Worm (Caenorhabditis elegans) whole organism, L4 larva: ENCODE measurements around the gene Y69E1A.4.

ENCODE experiments used
- F26F4.8 ChIP-seq: fragments of 200-800 bp; sonication (Bioruptor generic); conservative IDR thresholded peaks from 2 replicates; pipeline ENCODE4 v1.3.6; 2022; ENCODE audit warnings: missing genetic modification characterization, missing compliant biosample characterization
- F44E2.7 ChIP-seq: fragments of 200-800 bp; sonication (Bioruptor generic); IDR thresholded peaks from 2 replicates; pipeline ENCODE4 v2.1.2; 2022; ENCODE audit warnings: missing genetic modification characterization, missing compliant biosample characterization
- R02D3.7 ChIP-seq: fragments of 150-350 bp; sonication (generic microtip); optimal IDR thresholded peaks from 3 replicates; lab custom pipeline; 2014; ENCODE audit warnings: missing biosample characterization, missing genetic modification characterization
- Y48G9A.11 ChIP-seq: fragments of 200-800 bp; sonication (Bioruptor generic); IDR thresholded peaks from 2 replicates; pipeline ENCODE4 v1.3.6; 2022; ENCODE audit warnings: missing genetic modification reagents, missing genetic modification characterization, missing compliant biosample characterization
- ZK337.2 ChIP-seq: fragments of 200-800 bp; sonication (Bioruptor generic); IDR thresholded peaks from 2 replicates; pipeline ENCODE4 v1.3.6; 2022; ENCODE audit warnings: missing genetic modification reagents, missing genetic modification characterization, missing compliant biosample characterization
- ZK546.5 ChIP-seq, 2 experiments: sonication (generic microtip); optimal IDR thresholded peaks; 2 replicates each; lab custom pipeline; 2017; ENCODE audit warnings: missing biosample characterization in 2 of 2, missing genetic modification characterization in 2 of 2
- aha-1 ChIP-seq: fragments of 150-350 bp; peaks from one replicate; lab custom pipeline; 2014; ENCODE audit warnings: missing biosample characterization, missing genetic modification characterization
- attf-4 ChIP-seq: sonication (generic microtip); optimal IDR thresholded peaks from 3 replicates; lab custom pipeline; 2017; ENCODE audit warnings: missing biosample characterization, missing genetic modification characterization
- ceh-32 ChIP-seq: sonication (generic microtip); optimal IDR thresholded peaks from 2 replicates; lab custom pipeline; 2016; ENCODE audit warnings: mild to moderate bottlenecking, missing genetic modification characterization, missing compliant biosample characterization; ENCODE audit not compliant: poor library complexity
- ces-1 ChIP-seq: fragments of 150-350 bp; sonication (generic microtip); optimal IDR thresholded peaks from 4 replicates; lab custom pipeline; 2014; ENCODE audit warnings: missing biosample characterization, missing genetic modification reagents, missing genetic modification characterization
- daf-16 ChIP-seq, 3 experiments: sonication (generic microtip); optimal IDR thresholded peaks; 2 replicates each; lab custom pipeline; 2016 to 2017; ENCODE audit warnings: missing genetic modification characterization in 3 of 3, missing genetic modification reagents in 3 of 3, mild to moderate bottlenecking in 2 of 3, missing compliant biosample characterization in 2 of 3, missing biosample characterization in 1 of 3, moderate library complexity in 1 of 3
- daf-8 ChIP-seq: fragments of 200-800 bp; sonication (Bioruptor generic); IDR thresholded peaks from 2 replicates; pipeline ENCODE4 v1.3.6; 2022; ENCODE audit warnings: missing genetic modification characterization, missing compliant biosample characterization
- dmd-6 ChIP-seq: fragments of 200-800 bp; sonication (Bioruptor generic); IDR thresholded peaks from 2 replicates; pipeline ENCODE4 v1.3.6; 2022; ENCODE audit warnings: missing genetic modification reagents, missing genetic modification characterization, missing compliant biosample characterization
- dve-1 ChIP-seq: sonication (generic microtip); optimal IDR thresholded peaks from 2 replicates; lab custom pipeline; 2017; ENCODE audit warnings: antibody characterized with exemption, mild to moderate bottlenecking, missing genetic modification characterization, missing compliant biosample characterization; ENCODE audit not compliant: insufficient read depth
- egl-43 ChIP-seq: fragments of 200-800 bp; sonication (Bioruptor generic); IDR thresholded peaks from 2 replicates; pipeline ENCODE4 v1.3.6; 2022; ENCODE audit warnings: missing genetic modification reagents, missing genetic modification characterization, missing compliant biosample characterization
- hlh-11 ChIP-seq: fragments of 200-800 bp; sonication (Bioruptor generic); optimal IDR thresholded peaks from 2 replicates; lab custom pipeline; 2018; ENCODE audit warnings: mild to moderate bottlenecking, missing genetic modification characterization, missing compliant biosample characterization
- hlh-30 ChIP-seq: sonication (generic microtip); optimal IDR thresholded peaks from 2 replicates; lab custom pipeline; 2017; ENCODE audit warnings: antibody characterized with exemption, mild to moderate bottlenecking, missing genetic modification characterization, missing compliant biosample characterization; ENCODE audit not compliant: insufficient read depth
- lin-1 ChIP-seq: fragments of 200-800 bp; sonication (Bioruptor generic); IDR thresholded peaks from 2 replicates; pipeline ENCODE4 v1.3.6; 2022; ENCODE audit warnings: missing genetic modification reagents, missing genetic modification characterization, missing compliant biosample characterization
- lin-38 ChIP-seq: fragments of 200-800 bp; sonication (Bioruptor generic); IDR thresholded peaks from 2 replicates; pipeline ENCODE4 v1.3.6; 2022; ENCODE audit warnings: missing genetic modification reagents, missing genetic modification characterization, missing compliant biosample characterization
- lsy-2 ChIP-seq, 2 experiments: fragments of 150-350 bp in 1 of 2; sonication (generic microtip) in 1 of 2; optimal IDR thresholded peaks; 2 replicates each; lab custom pipeline; 2014 to 2017; ENCODE audit warnings: missing biosample characterization in 2 of 2, missing genetic modification characterization in 2 of 2
- mep-1 ChIP-seq: fragments of 150-350 bp; sonication (generic microtip); optimal IDR thresholded peaks from 3 replicates; lab custom pipeline; 2014; ENCODE audit warnings: missing biosample characterization, missing genetic modification characterization
- mxl-2 ChIP-seq: fragments of 200-800 bp; sonication (Bioruptor generic); conservative IDR thresholded peaks from 2 replicates; pipeline ENCODE4 v1.3.6; 2022; ENCODE audit warnings: missing genetic modification reagents, missing genetic modification characterization, missing compliant biosample characterization
- nhr-10 ChIP-seq: fragments of 150-350 bp; optimal IDR thresholded peaks from 2 replicates; lab custom pipeline; 2014; ENCODE audit warnings: missing biosample characterization, missing genetic modification characterization
- nhr-237 ChIP-seq: sonication (generic microtip); optimal IDR thresholded peaks from 2 replicates; lab custom pipeline; 2017; ENCODE audit warnings: missing biosample characterization, missing genetic modification characterization
- nhr-25 ChIP-seq: sonication (generic microtip); optimal IDR thresholded peaks from 2 replicates; lab custom pipeline; 2017; ENCODE audit warnings: missing genetic modification characterization, mild to moderate bottlenecking, missing compliant biosample characterization, antibody characterized with exemption, moderate library complexity, borderline replicate concordance; ENCODE audit not compliant: insufficient read depth
- nhr-28 ChIP-seq: fragments of 150-350 bp; optimal IDR thresholded peaks from 2 replicates; lab custom pipeline; 2014; ENCODE audit warnings: missing biosample characterization, missing genetic modification characterization
- nhr-41 ChIP-seq: fragments of 200-800 bp; sonication (Bioruptor generic); IDR thresholded peaks from 2 replicates; pipeline ENCODE4 v1.3.6; 2022; ENCODE audit warnings: missing genetic modification reagents, missing genetic modification characterization, missing compliant biosample characterization
- nhr-48 ChIP-seq: sonication (generic microtip); optimal IDR thresholded peaks from 2 replicates; lab custom pipeline; 2016; ENCODE audit warnings: mild to moderate bottlenecking, missing genetic modification characterization, missing compliant biosample characterization
- nhr-6 ChIP-seq: fragments of 150-350 bp; optimal IDR thresholded peaks from 2 replicates; lab custom pipeline; 2014; ENCODE audit warnings: missing biosample characterization, missing genetic modification characterization
- nhr-77 ChIP-seq: fragments of 150-350 bp; optimal IDR thresholded peaks from 2 replicates; lab custom pipeline; 2014; ENCODE audit warnings: missing biosample characterization, missing genetic modification characterization
- pha-4 ChIP-seq, 2 experiments: fragments of 150-350 bp in 1 of 2; fragments of 200-800 bp in 1 of 2; sonication (Bioruptor generic) in 1 of 2; IDR thresholded peaks in 1 of 2; optimal IDR thresholded peaks in 1 of 2; 2 replicates each; pipeline versions ENCODE4 v1.3.6 to Lab custom; 2014 to 2022; ENCODE audit warnings: missing genetic modification characterization in 2 of 2, missing genetic modification reagents in 2 of 2, missing biosample characterization in 1 of 2, missing compliant biosample characterization in 1 of 2
- pqm-1 ChIP-seq: sonication (generic microtip); optimal IDR thresholded peaks from 2 replicates; lab custom pipeline; 2017; ENCODE audit warnings: missing biosample characterization, missing genetic modification characterization
- saeg-2 ChIP-seq: fragments of 200-800 bp; sonication (Bioruptor generic); IDR thresholded peaks from 2 replicates; pipeline ENCODE4 v1.3.6; 2022; ENCODE audit warnings: missing genetic modification reagents, missing genetic modification characterization, missing compliant biosample characterization
- set-16 ChIP-seq: fragments of 200-800 bp; sonication (Bioruptor generic); IDR thresholded peaks from 2 replicates; pipeline ENCODE4 v1.3.6; 2022; ENCODE audit warnings: missing genetic modification reagents, missing genetic modification characterization, missing compliant biosample characterization
- skn-1 ChIP-seq: fragments of 150-350 bp; optimal IDR thresholded peaks from 2 replicates; lab custom pipeline; 2014; ENCODE audit warnings: missing biosample characterization, missing genetic modification characterization
- spr-1 ChIP-seq: sonication (generic microtip); optimal IDR thresholded peaks from 2 replicates; lab custom pipeline; 2016; ENCODE audit warnings: mild to moderate bottlenecking, missing genetic modification characterization, missing compliant biosample characterization
- tra-1 ChIP-seq: fragments of 200-800 bp; sonication (Bioruptor generic); IDR thresholded peaks from 2 replicates; pipeline ENCODE4 v1.3.6; 2022; ENCODE audit warnings: missing genetic modification reagents, missing genetic modification characterization, missing compliant biosample characterization
- unc-62 ChIP-seq, 3 experiments: fragments of 150-350 bp in 1 of 3; sonication (generic microtip); optimal IDR thresholded peaks in 2 of 3; peaks in 1 of 3; 1 replicate in 1 of 3; 2 replicates in 2 of 3; lab custom pipeline; 2014 to 2017; ENCODE audit warnings: missing biosample characterization in 3 of 3, missing genetic modification characterization in 3 of 3, missing genetic modification reagents in 3 of 3, missing genotype in 1 of 3
- zag-1 ChIP-seq: fragments of 150-350 bp; optimal IDR thresholded peaks from 2 replicates; lab custom pipeline; 2014; ENCODE audit warnings: missing biosample characterization, missing genetic modification characterization
- zfp-2 ChIP-seq: sonication (generic microtip); optimal IDR thresholded peaks from 2 replicates; lab custom pipeline; 2016; ENCODE audit warnings: mild to moderate bottlenecking, missing genetic modification characterization, missing compliant biosample characterization
- zip-2 ChIP-seq: fragments of 150-350 bp; optimal IDR thresholded peaks from 2 replicates; lab custom pipeline; 2014; ENCODE audit warnings: missing biosample characterization, missing genetic modification characterization
- ztf-11 ChIP-seq: fragments of 150-350 bp; optimal IDR thresholded peaks from 2 replicates; lab custom pipeline; 2014; ENCODE audit warnings: missing biosample characterization, missing genetic modification characterization

Y69E1A.4 gene

DNA sequence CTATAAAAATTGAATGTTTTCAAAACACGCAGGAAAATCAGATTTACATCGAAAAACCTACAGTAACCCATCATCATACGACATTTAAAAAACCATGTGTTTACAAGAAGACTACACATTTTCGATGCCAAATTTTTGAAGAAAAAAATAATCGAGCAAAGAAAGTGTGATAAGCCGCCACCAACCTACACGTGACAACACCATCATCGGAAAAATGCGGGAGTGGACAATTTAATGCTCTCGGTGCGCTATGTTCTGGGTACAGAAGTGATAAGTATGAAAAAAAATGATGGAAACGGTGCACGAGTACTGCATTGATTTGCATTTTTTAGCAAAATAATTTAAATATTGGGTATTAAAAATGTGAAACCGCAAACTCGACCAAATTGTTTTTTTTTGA lies 9.6 kb downstream of the Y69E1A.4 start (continued):
- TF ChIP-seq tra-1 (no peak), daf-16 (GFP tag; optimal IDR thresholded peaks at IDR 0.05; lab: Kevin White, UChicago) (no peak), daf-16 (tag; optimal IDR thresholded peaks at IDR 0.05; lab: Kevin White, UChicago) (peak; percentile 55), R02D3.7 (tag; lab: Kevin White, UChicago) (no peak), daf-8 (GFP tag; lab: Robert Waterston, UW) (no peak), mxl-2 (GFP tag; lab: Robert Waterston, UW) (no peak), zip-2 (tag; lab: Kevin White, UChicago) (no peak), nhr-10 (tag; lab: Kevin White, UChicago) (no peak), spr-1 (tag; lab: Kevin White, UChicago) (no peak), attf-4 (tag; lab: Kevin White, UChicago) (no peak), pqm-1 (tag; lab: Kevin White, UChicago) (no peak), saeg-2 (GFP tag; lab: Robert Waterston, UW) (no peak), nhr-48 (tag; lab: Kevin White, UChicago) (peak; percentile 50), zag-1 (tag; lab: Kevin White, UChicago) (no peak), lsy-2 (tag; optimal IDR thresholded peaks at IDR 0.05; lab: Kevin White, UChicago) (no peak), ZK337.2 (GFP tag; lab: Robert Waterston, UW) (no peak), dmd-6 (GFP tag; lab: Robert Waterston, UW) (peak; percentile 72), zfp-2 (tag; lab: Kevin White, UChicago) (no peak), ces-1 (GFP tag; lab: Kevin White, UChicago) (no peak), set-16 (GFP tag; lab: Robert Waterston, UW) (no peak)
- TF ChIP-seq, all 104 proteins: peak for 9

DNA sequence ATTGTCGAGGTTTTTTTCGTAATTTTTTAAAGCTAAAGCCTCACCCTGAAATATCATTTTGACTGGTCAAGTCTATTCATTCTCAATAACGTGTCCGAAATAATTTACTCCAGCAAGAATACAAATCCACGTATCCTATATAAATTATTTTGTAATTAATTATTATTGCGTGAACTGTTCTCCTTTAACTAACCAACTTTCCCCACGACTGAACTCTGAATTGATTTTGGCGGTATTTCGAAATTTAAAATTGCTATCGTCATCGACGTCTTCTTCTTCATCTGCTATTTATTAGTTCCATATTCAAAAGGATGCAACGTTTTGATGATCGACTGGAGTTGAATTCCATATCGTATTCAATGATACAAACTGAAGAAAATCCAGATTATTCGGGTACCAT lies 11.3 kb downstream of the Y69E1A.4 start, which contains the start of the genes aqp-3 and Y69E1A.8:
Gene aqp-3 (minus strand): TSS at position 101 of the 400 bp plus-strand sequence.
Gene Y69E1A.8 (plus strand): TSS at position 246 of the 400 bp plus-strand sequence.
- no peak for TF ChIP-seq pha-4 (GFP tag; IDR thresholded peaks at IDR 0.05; lab: Robert Waterston, UW)
- no peak for TF ChIP-seq pha-4 (tag; optimal IDR thresholded peaks at IDR 0.05; lab: Kevin White, UChicago)
- TF ChIP-seq dve-1, result no peak
- no peak for TF ChIP-seq skn-1

DNA sequence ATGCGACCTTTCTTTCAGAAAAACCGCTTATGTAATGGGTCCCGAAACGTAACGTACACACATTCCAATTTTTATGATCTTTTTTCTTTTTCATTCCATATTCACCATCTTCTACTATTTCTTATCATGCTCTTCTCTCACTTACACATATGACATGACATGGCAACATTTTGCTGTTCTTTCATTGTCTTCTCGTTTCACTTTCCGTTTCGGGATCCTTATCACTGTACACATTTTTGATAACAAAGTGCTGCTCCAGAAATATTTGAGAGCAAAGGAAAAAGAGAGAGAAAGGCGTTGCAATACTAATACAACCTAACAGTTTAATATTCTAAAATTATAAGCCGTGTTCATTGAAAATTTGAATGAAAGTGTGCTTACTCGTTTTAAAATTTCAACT lies 15.3 kb downstream of the Y69E1A.4 start:
- TF ChIP-seq F44E2.7 (GFP tag; lab: Robert Waterston, UW), result no peak
- peak; percentile 90 for TF ChIP-seq nhr-28 (tag; lab: Kevin White, UChicago)
- TF ChIP-seq tra-1, result peak; percentile 59; the same call in 1 of the 2 replicates
- peak; percentile 74 for TF ChIP-seq dve-1
- TF ChIP-seq aha-1, result no peak
- TF ChIP-seq nhr-25 (tag; lab: Kevin White, UChicago), result no peak
- no peak for TF ChIP-seq daf-16 (GFP tag; optimal IDR thresholded peaks at IDR 0.05; lab: Kevin White, UChicago)
- TF ChIP-seq daf-16 (tag; optimal IDR thresholded peaks at IDR 0.05; lab: Kevin White, UChicago), result peak; percentile 50
- TF ChIP-seq ceh-32, result no peak
- TF ChIP-seq mep-1 (tag; lab: Kevin White, UChicago), result peak; percentile 12
- TF ChIP-seq nhr-6, result peak; percentile 13
- TF ChIP-seq ZK546.5 (tag; optimal IDR thresholded peaks at IDR 0.05; lab: Kevin White, UChicago), result no peak
- TF ChIP-seq lin-1 (GFP tag; lab: Robert Waterston, UW), result 0 out of 2 replicates have a peak, but pooled peaks have one; percentile 37
- TF ChIP-seq hlh-30 (tag; lab: Kevin White, UChicago), result peak; percentile 30
- TF ChIP-seq nhr-48 (tag; lab: Kevin White, UChicago), result peak; percentile 2
- no peak for TF ChIP-seq ztf-11 (tag; lab: Kevin White, UChicago)
- TF ChIP-seq nhr-41 (GFP tag; lab: Robert Waterston, UW), result 0 out of 2 replicates have a peak, but pooled peaks have one; percentile 37
- TF ChIP-seq spr-1 (tag; lab: Kevin White, UChicago), result no peak
- peak; percentile 47 for TF ChIP-seq nhr-77 (tag; lab: Kevin White, UChicago)
- no peak for TF ChIP-seq nhr-237 (tag; lab: Kevin White, UChicago)
- TF ChIP-seq F26F4.8, result no peak
- no peak for TF ChIP-seq egl-43 (GFP tag; lab: Robert Waterston, UW)
- peak in 1 of 2 experiments; percentile 44 for TF ChIP-seq unc-62 (GFP tag; optimal IDR thresholded peaks at IDR 0.05 in 1 of 2; lab: Kevin White, UChicago)
- no peak for TF ChIP-seq unc-62 (tag; optimal IDR thresholded peaks at IDR 0.05; lab: Kevin White, UChicago)
- TF ChIP-seq dmd-6 (GFP tag; lab: Robert Waterston, UW), result peak; percentile 89
- no peak for TF ChIP-seq lin-38 (GFP tag; lab: Robert Waterston, UW)
- peak; percentile 86 for TF ChIP-seq hlh-11 (tag; lab: Kevin White, UChicago)
- TF ChIP-seq Y48G9A.11, result no peak
- TF ChIP-seq pqm-1 (tag; lab: Kevin White, UChicago), result peak; percentile 99
